Fruit fly (Drosophila melanogaster): ENCODE data around the gene CG6168.
A peak's percentile ranks its signal among the peaks of the same experiment; 100 is the strongest.

The CG6168 gene

DNA sequence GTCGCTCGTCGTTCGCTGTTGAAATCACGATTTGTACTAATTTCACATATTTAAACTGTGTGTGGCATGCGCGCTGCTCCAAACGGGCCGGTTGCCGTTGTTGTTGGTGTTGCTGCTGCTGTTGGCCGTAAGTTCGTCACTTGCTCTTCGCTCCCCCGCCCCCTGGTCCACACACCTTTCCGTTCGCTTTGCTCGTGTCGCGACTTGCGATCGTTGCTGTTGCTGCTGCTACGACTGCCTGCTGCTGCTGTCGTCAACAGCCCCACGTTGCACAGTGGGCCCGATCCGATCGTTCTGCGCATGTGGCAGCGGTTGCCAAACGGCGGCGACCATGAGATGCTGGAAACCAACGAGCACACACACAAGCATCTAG, 25.8 kb downstream of the CG6168 start, which contains the start of gene Dyro:
Gene Dyro (minus strand): TSS at position 143 of the 373 bp plus-strand sequence.
- TF ChIP-seq CG13204 (GFP tag; optimal IDR thresholded peaks at IDR 0.05) (peak; percentile 94), CG12605 (GFP tag; IDR thresholded peaks at IDR 0.05) (no peak), Ets98B (GFP tag; IDR thresholded peaks at IDR 0.05) (peak; percentile 36; the same call in 1 of the 2 replicates), CG32121 (GFP tag; IDR thresholded peaks at IDR 0.05) (peak; percentile 73), CG10348 (GFP tag; IDR thresholded peaks at IDR 0.05) (no peak), gl (tag; optimal IDR thresholded peaks at IDR 0.05) (no peak), CG8301 (tag; optimal IDR thresholded peaks at IDR 0.05) (no peak)

dm6 chr3L:11295164-11295516, 26.4 kb downstream of the CG6168 start:
- TF ChIP-seq Snoo (tag; optimal IDR thresholded peaks at IDR 0.05) (no peak), Pif1B (GFP tag; optimal IDR thresholded peaks at IDR 0.05) (no peak), rn (GFP tag; IDR thresholded peaks at IDR 0.05) (no peak), CG4496 (GFP tag; IDR thresholded peaks at IDR 0.05) (no peak), CG8159 (tag; optimal IDR thresholded peaks at IDR 0.05) (no peak)

- TF ChIP-seq fd96Ca (GFP tag; IDR thresholded peaks at IDR 0.05) (peak; percentile 64), CG13204 (GFP tag; optimal IDR thresholded peaks at IDR 0.05) (peak; percentile 95), D1 (tag; optimal IDR thresholded peaks at IDR 0.05) (no peak), rn (GFP tag; IDR thresholded peaks at IDR 0.05) (no peak), CG8159 (tag; optimal IDR thresholded peaks at IDR 0.05) (no peak), EcR (GFP tag; optimal IDR thresholded peaks at IDR 0.05) (peak; percentile 25), CG15710 (tag; optimal IDR thresholded peaks at IDR 0.05) (no peak), CG32121 (GFP tag; IDR thresholded peaks at IDR 0.05) (peak; percentile 71), Ets98B (GFP tag; IDR thresholded peaks at IDR 0.05) (peak; percentile 66), CG17806 (tag; optimal IDR thresholded peaks at IDR 0.05) (no peak), CG9948 (tag; optimal IDR thresholded peaks at IDR 0.05) (no peak), Pif1B (GFP tag; optimal IDR thresholded peaks at IDR 0.05) (no peak), CG10348 (GFP tag; IDR thresholded peaks at IDR 0.05) (no peak), gl (tag; optimal IDR thresholded peaks at IDR 0.05) (no peak), CG4496 (GFP tag; IDR thresholded peaks at IDR 0.05) (no peak), CG12605 (GFP tag; IDR thresholded peaks at IDR 0.05) (peak; percentile 61; the same call in 1 of the 2 replicates), CG34367 (tag; optimal IDR thresholded peaks at IDR 0.05) (no peak)
These were observed 26.9 kb downstream of the CG6168 start for dm6 chr3L:11294496-11295163.

DNA sequence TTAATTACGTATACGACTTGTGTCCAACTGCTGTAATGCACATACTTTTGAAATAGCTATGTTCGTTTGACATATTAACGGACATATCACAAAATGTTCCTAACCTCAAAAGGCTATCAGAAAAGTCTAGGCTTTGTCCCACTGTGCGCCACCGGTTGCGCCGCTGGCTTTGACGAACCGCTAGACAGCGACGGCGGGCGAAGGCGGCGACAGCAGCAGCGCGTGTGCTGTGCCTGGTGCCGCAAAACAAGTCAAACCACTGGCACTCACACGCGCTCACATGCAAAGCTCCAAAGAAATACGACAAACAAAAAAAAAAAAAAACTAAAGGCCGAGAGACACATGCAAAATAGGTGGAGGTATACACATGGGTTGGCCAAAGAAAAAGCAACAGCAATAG, 28.1 kb downstream of the CG6168 start:
- peak; percentile 35 for TF ChIP-seq CG8159 (tag; optimal IDR thresholded peaks at IDR 0.05)
- TF ChIP-seq CG34367 (tag; optimal IDR thresholded peaks at IDR 0.05) = no peak
- TF ChIP-seq Pif1B (GFP tag; optimal IDR thresholded peaks at IDR 0.05) = no peak
- no peak for TF ChIP-seq D1 (tag; optimal IDR thresholded peaks at IDR 0.05)
- TF ChIP-seq fd96Ca (GFP tag; IDR thresholded peaks at IDR 0.05) = peak; percentile 74
- TF ChIP-seq CG12605 (GFP tag; IDR thresholded peaks at IDR 0.05) = peak; percentile 57; the same call in 1 of the 2 replicates
- TF ChIP-seq CG17806 (tag; optimal IDR thresholded peaks at IDR 0.05) = peak; percentile 34
- TF ChIP-seq CG15710 (tag; optimal IDR thresholded peaks at IDR 0.05) = no peak
- peak; percentile 19 for TF ChIP-seq CG8301 (tag; optimal IDR thresholded peaks at IDR 0.05)
- TF ChIP-seq Snoo (tag; optimal IDR thresholded peaks at IDR 0.05) = no peak
- TF ChIP-seq CG14655 (GFP tag; optimal IDR thresholded peaks at IDR 0.05) = peak; percentile 13
- peak; percentile 89 for TF ChIP-seq CG13204 (GFP tag; optimal IDR thresholded peaks at IDR 0.05)
- no peak for TF ChIP-seq EcR (GFP tag; optimal IDR thresholded peaks at IDR 0.05)
- TF ChIP-seq CG4496 (GFP tag; IDR thresholded peaks at IDR 0.05) = peak; percentile 74
- peak; percentile 64; the same call in 1 of the 2 replicates for TF ChIP-seq Ets98B (GFP tag; IDR thresholded peaks at IDR 0.05)
- TF ChIP-seq CG32121 (GFP tag; IDR thresholded peaks at IDR 0.05) = peak; percentile 62; the same call in 1 of the 2 replicates
- peak; percentile 20 for TF ChIP-seq CG9948 (tag; optimal IDR thresholded peaks at IDR 0.05)
- TF ChIP-seq Pif1A (GFP tag; optimal IDR thresholded peaks at IDR 0.05) = peak; percentile 36
- TF ChIP-seq CG10348 (GFP tag; IDR thresholded peaks at IDR 0.05) = no peak
- TF ChIP-seq rn (GFP tag; IDR thresholded peaks at IDR 0.05) = no peak
- TF ChIP-seq gl (tag; optimal IDR thresholded peaks at IDR 0.05) = no peak

DNA sequence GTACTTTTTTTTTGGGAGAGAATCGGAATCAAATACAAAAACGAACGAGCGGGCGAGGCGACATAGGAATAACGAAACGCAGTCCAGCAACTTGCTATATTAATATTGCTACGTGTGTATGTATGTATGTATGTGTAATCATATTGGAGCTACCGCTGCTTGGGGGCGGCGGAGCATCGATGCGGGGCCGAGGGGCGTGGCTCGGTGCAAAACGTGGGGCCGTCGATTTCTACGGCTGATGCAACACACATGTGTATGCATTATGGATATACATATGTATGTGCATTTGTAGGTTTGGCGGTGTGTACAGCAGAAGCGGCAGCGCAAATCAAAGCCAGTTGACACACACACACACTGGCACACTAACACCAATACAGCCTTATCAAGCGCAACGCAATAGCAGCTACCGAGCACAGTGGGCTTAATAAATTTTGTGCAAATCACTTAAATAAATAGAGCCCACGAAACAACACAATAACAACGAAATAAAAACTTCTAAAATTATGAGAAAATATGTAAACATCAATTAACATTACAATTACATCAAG, 29.3 kb downstream of the CG6168 start:
- TF ChIP-seq fd96Ca (GFP tag; IDR thresholded peaks at IDR 0.05) (peak; percentile 67), EcR (GFP tag; optimal IDR thresholded peaks at IDR 0.05) (peak; percentile 19), Pif1B (GFP tag; optimal IDR thresholded peaks at IDR 0.05) (no peak), CG32121 (GFP tag; IDR thresholded peaks at IDR 0.05) (peak; percentile 50), rn (GFP tag; IDR thresholded peaks at IDR 0.05) (no peak), Snoo (tag; optimal IDR thresholded peaks at IDR 0.05) (no peak), CG15710 (tag; optimal IDR thresholded peaks at IDR 0.05) (no peak), gl (tag; optimal IDR thresholded peaks at IDR 0.05) (no peak), D1 (tag; optimal IDR thresholded peaks at IDR 0.05) (peak; percentile 10), Pif1A (GFP tag; optimal IDR thresholded peaks at IDR 0.05) (no peak), CG13204 (GFP tag; optimal IDR thresholded peaks at IDR 0.05) (peak; percentile 94), CG14655 (GFP tag; optimal IDR thresholded peaks at IDR 0.05) (peak; percentile 1), CG12605 (GFP tag; IDR thresholded peaks at IDR 0.05) (no peak), Ets98B (GFP tag; IDR thresholded peaks at IDR 0.05) (peak; percentile 42), CG4496 (GFP tag; IDR thresholded peaks at IDR 0.05) (peak; percentile 47; the same call in 1 of the 3 replicates), CG9948 (tag; optimal IDR thresholded peaks at IDR 0.05) (no peak), CG17806 (tag; optimal IDR thresholded peaks at IDR 0.05) (peak; percentile 20)

Measured in whole organism, pupa.